Fruit fly (Drosophila melanogaster): ENCODE measurements around the gene ymp.

ymp gene

DNA sequence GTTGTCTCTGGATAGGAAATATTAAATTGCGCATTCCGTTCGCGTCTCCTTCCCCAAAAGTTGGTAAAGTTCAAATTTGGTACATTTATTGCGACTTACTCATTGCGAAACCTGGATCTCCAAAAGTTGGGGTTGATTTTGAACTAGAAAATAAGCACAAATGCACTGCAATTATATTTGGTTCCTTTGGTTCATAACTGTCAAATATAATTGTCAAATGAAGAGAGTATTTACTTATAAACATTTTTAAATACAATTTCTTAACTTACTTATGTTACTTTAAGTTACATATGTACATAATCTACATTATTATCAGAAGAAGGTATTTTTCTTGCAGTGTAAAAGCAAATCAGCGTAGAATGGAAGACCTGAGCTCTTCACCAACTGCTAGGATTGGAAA lies 21.6 kb upstream of the ymp start (continued):
- TF ChIP-seq wor (GFP tag; IDR thresholded peaks at IDR 0.05) (no peak), CG17328 (GFP tag; IDR thresholded peaks at IDR 0.05) (0 out of 2 replicates have a peak, but pooled peaks have one; percentile 27), unpg (GFP tag; optimal IDR thresholded peaks at IDR 0.05) (peak; percentile 62), eve (GFP tag; optimal IDR thresholded peaks at IDR 0.05) (no peak), CG3726 (GFP tag; IDR thresholded peaks at IDR 0.05) (no peak), CG8944 (GFP tag; optimal IDR thresholded peaks at IDR 0.05) (no peak), CG6683 (GFP tag; optimal IDR thresholded peaks at IDR 0.05) (no peak), ind (GFP tag; optimal IDR thresholded peaks at IDR 0.05) (no peak), CG1602 (GFP tag; optimal IDR thresholded peaks at IDR 0.05) (no peak), Sox102F (GFP tag; optimal IDR thresholded peaks at IDR 0.05) (peak; percentile 60), en (GFP tag; optimal IDR thresholded peaks at IDR 0.05) (no peak), Rfx (GFP tag; IDR thresholded peaks at IDR 0.05) (0 out of 2 replicates have a peak, but pooled peaks have one; percentile 7), twi (tag; optimal IDR thresholded peaks at IDR 0.05) (no peak), H2.0 (GFP tag; IDR thresholded peaks at IDR 0.05) (0 out of 2 replicates have a peak, but pooled peaks have one; percentile 17), E2f1 (GFP tag; IDR thresholded peaks at IDR 0.05) (peak; percentile 43), row (GFP tag; IDR thresholded peaks at IDR 0.05) (peak; percentile 55), Dbx (GFP tag; IDR thresholded peaks at IDR 0.05) (no peak), CG7839 (tag; optimal IDR thresholded peaks at IDR 0.05) (peak; percentile 61), phol (tag; optimal IDR thresholded peaks at IDR 0.05) (peak; percentile 34), ash1 (GFP tag; optimal IDR thresholded peaks at IDR 0.05) (no peak), btn (GFP tag; optimal IDR thresholded peaks at IDR 0.05) (no peak), unc-4 (GFP tag; IDR thresholded peaks at IDR 0.05; ENCODE audit: partially characterized antibody) (no peak), lilli (GFP tag; optimal IDR thresholded peaks at IDR 0.05) (no peak), CG6791 (GFP tag; IDR thresholded peaks at IDR 0.05; ENCODE audit: partially characterized antibody) (no peak), CG12769 (tag; optimal IDR thresholded peaks at IDR 0.05) (peak; percentile 45), CG8388 (GFP tag; optimal IDR thresholded peaks at IDR 0.05) (peak; percentile 16), CG17361 (GFP tag; IDR thresholded peaks at IDR 0.05) (no peak), kni (GFP tag; optimal IDR thresholded peaks at IDR 0.05) (no peak), CG12391 (tag; optimal IDR thresholded peaks at IDR 0.05) (peak; percentile 35), CG17829 (tag; optimal IDR thresholded peaks at IDR 0.05) (peak; percentile 11), PHDP (tag; optimal IDR thresholded peaks at IDR 0.05) (peak; percentile 53), CG18619 (GFP tag; optimal IDR thresholded peaks at IDR 0.05) (no peak), Pdp1 (GFP tag; optimal IDR thresholded peaks at IDR 0.05) (no peak), ranshi (GFP tag; IDR thresholded peaks at IDR 0.05) (peak; percentile 34; the same call in 1 of the 2 replicates), CG14050 (GFP tag; IDR thresholded peaks at IDR 0.05) (no peak), Blimp-1 (GFP tag; optimal IDR thresholded peaks at IDR 0.05) (peak; percentile 53), GATAe (GFP tag; conservative IDR thresholded peaks at IDR 0.05) (no peak), CG15269 (tag; optimal IDR thresholded peaks at IDR 0.05) (peak; percentile 52), dan (GFP tag; IDR thresholded peaks at IDR 0.05) (no peak), Spps (tag; optimal IDR thresholded peaks at IDR 0.05) (peak; percentile 10), shn (GFP tag; optimal IDR thresholded peaks at IDR 0.05) (no peak), Oaz (GFP tag; IDR thresholded peaks at IDR 0.05) (peak; percentile 30; the same call in 1 of the 2 replicates), tap (tag; optimal IDR thresholded peaks at IDR 0.05) (peak; percentile 36), CG10462 (GFP tag; optimal IDR thresholded peaks at IDR 0.05) (no peak), grn (GFP tag; optimal IDR thresholded peaks at IDR 0.05) (no peak), trem (tag; optimal IDR thresholded peaks at IDR 0.05) (peak; percentile 10), Dfd (GFP tag; optimal IDR thresholded peaks at IDR 0.05) (no peak), Med (GFP tag) (no peak), CG31441 (GFP tag; IDR thresholded peaks at IDR 0.05) (peak; percentile 42; the same call in 1 of the 2 replicates), cg (GFP tag; optimal IDR thresholded peaks at IDR 0.05) (no peak), YL-1 (GFP tag; optimal IDR thresholded peaks at IDR 0.05) (no peak)

All from whole organism, embryonic.